Fruit fly (Drosophila melanogaster) whole organism, embryonic: ENCODE measurements around the gene CG12814.
A peak's percentile ranks its signal among the peaks of the same experiment; 100 is the strongest.

Source experiments
- Abd-B ChIP-seq: fragments of 200-800 bp; sonication (Bioruptor generic); optimal IDR thresholded peaks from 2 replicates; lab custom pipeline; 2018; ENCODE audit warnings: missing biosample characterization, mild to moderate bottlenecking, missing genetic modification characterization, moderate library complexity
- Aef1 ChIP-seq: fragments of 200-800 bp; sonication (Bioruptor generic); IDR thresholded peaks from 3 replicates; pipeline ENCODE4 v1.3.6; 2022; ENCODE audit warnings: missing biosample characterization, missing genetic modification characterization
- CG10565 ChIP-seq: fragments of 200-800 bp; sonication (Bioruptor generic); optimal IDR thresholded peaks from 3 replicates; lab custom pipeline; 2016; ENCODE audit warnings: missing biosample characterization, mild to moderate bottlenecking, missing genetic modification characterization
- CG11560 ChIP-seq: fragments of 200-800 bp; sonication (Bioruptor generic); IDR thresholded peaks from 3 replicates; pipeline ENCODE4 v1.3.6; 2022; ENCODE audit warnings: missing biosample characterization, missing genetic modification characterization
- CG1233 ChIP-seq: fragments of 200-800 bp; sonication (Bioruptor generic); optimal IDR thresholded peaks from 4 replicates; lab custom pipeline; 2018; ENCODE audit warnings: missing biosample characterization, mild to moderate bottlenecking, missing genetic modification characterization
- CG12744 ChIP-seq: fragments of 200-800 bp; sonication (Bioruptor generic); optimal IDR thresholded peaks from 2 replicates; lab custom pipeline; 2016; ENCODE audit warnings: missing biosample characterization, missing genetic modification characterization
- CG14441 ChIP-seq: fragments of 200-800 bp; sonication (Bioruptor generic); IDR thresholded peaks from 2 replicates; pipeline ENCODE4 v1.3.6; 2022; ENCODE audit warnings: missing biosample characterization, missing genetic modification characterization
- CG14667 ChIP-seq: fragments of 200-800 bp; sonication (Bioruptor generic); IDR thresholded peaks from 2 replicates; pipeline ENCODE4 v1.3.6; 2022; ENCODE audit warnings: missing biosample characterization, missing genetic modification characterization
- CG14965 ChIP-seq: fragments of 200-800 bp; sonication (Bioruptor generic); optimal IDR thresholded peaks from 2 replicates; lab custom pipeline; 2016; ENCODE audit warnings: missing biosample characterization, missing genetic modification characterization, borderline replicate concordance
- CG15011 ChIP-seq: fragments of 200-800 bp; sonication (Bioruptor generic); optimal IDR thresholded peaks from 3 replicates; lab custom pipeline; 2018; ENCODE audit warnings: missing biosample characterization, mild to moderate bottlenecking, missing genetic modification characterization
- CG1529 ChIP-seq: fragments of 200-800 bp; sonication (Bioruptor generic); optimal IDR thresholded peaks from 3 replicates; lab custom pipeline; 2018; ENCODE audit warnings: missing biosample characterization, missing genetic modification characterization
- CG15514 ChIP-seq: fragments of 200-800 bp; sonication (Bioruptor generic); optimal IDR thresholded peaks from 3 replicates; lab custom pipeline; 2017; ENCODE audit warnings: missing biosample characterization, missing genetic modification characterization, mild to moderate bottlenecking, moderate library complexity, missing genetic modification reagents
- CG1647 ChIP-seq: fragments of 200-800 bp; sonication (Bioruptor generic); optimal IDR thresholded peaks from 3 replicates; lab custom pipeline; 2016; ENCODE audit warnings: missing biosample characterization, missing genetic modification characterization
- CG18262 ChIP-seq: fragments of 200-800 bp; optimal IDR thresholded peaks from 3 replicates; lab custom pipeline; 2019; ENCODE audit warnings: missing biosample characterization, mild to moderate bottlenecking, missing genetic modification characterization, moderate library complexity
- CG1832 ChIP-seq: fragments of 200-800 bp; sonication (Bioruptor generic); optimal IDR thresholded peaks from 2 replicates; lab custom pipeline; 2017; ENCODE audit warnings: missing biosample characterization, mild to moderate bottlenecking, missing genetic modification characterization, inconsistent platforms
- CG2875 ChIP-seq: fragments of 200-800 bp; sonication (Bioruptor generic); optimal IDR thresholded peaks from 2 replicates; lab custom pipeline; 2017; ENCODE audit warnings: missing biosample characterization, mild to moderate bottlenecking, missing genetic modification characterization, missing genetic modification reagents
- CG31224 ChIP-seq: fragments of 200-800 bp; sonication (Bioruptor generic); IDR thresholded peaks from 2 replicates; pipeline ENCODE4 v1.3.6; 2022; ENCODE audit warnings: missing biosample characterization, missing genetic modification characterization
- CG31388 ChIP-seq: fragments of 200-800 bp; sonication (Bioruptor generic); optimal IDR thresholded peaks from 2 replicates; lab custom pipeline; 2016; ENCODE audit warnings: missing biosample characterization, missing genetic modification characterization
- CG3163 ChIP-seq: fragments of 200-800 bp; sonication (Bioruptor generic); optimal IDR thresholded peaks from 3 replicates; lab custom pipeline; 2016; ENCODE audit warnings: missing biosample characterization, missing genetic modification characterization
- CG3281 ChIP-seq: fragments of 200-800 bp; sonication (Bioruptor generic); optimal IDR thresholded peaks from 3 replicates; lab custom pipeline; 2017; ENCODE audit warnings: missing biosample characterization, mild to moderate bottlenecking, missing genetic modification characterization
- CG6254 ChIP-seq: fragments of 200-800 bp; sonication (Bioruptor generic); optimal IDR thresholded peaks from 3 replicates; lab custom pipeline; 2017; ENCODE audit warnings: mild to moderate bottlenecking, missing biosample characterization, missing genetic modification reagents, missing genetic modification characterization
- CG6654 ChIP-seq: fragments of 200-800 bp; sonication (Bioruptor generic); optimal IDR thresholded peaks from 2 replicates; lab custom pipeline; 2017; ENCODE audit warnings: missing biosample characterization, mild to moderate bottlenecking, missing genetic modification characterization
- CG7987 ChIP-seq: fragments of 200-800 bp; sonication (Bioruptor generic); optimal IDR thresholded peaks from 2 replicates; lab custom pipeline; 2018; ENCODE audit warnings: missing biosample characterization, mild to moderate bottlenecking, missing genetic modification characterization, moderate library complexity
- CG8290 ChIP-seq, 3 experiments: fragments of 200-800 bp; sonication (Bioruptor generic); optimal IDR thresholded peaks; 2 replicates each; lab custom pipeline; 2016 to 2019; ENCODE audit warnings: missing biosample characterization in 3 of 3, missing genetic modification characterization in 3 of 3, mild to moderate bottlenecking in 2 of 3, moderate library complexity in 1 of 3
- CG8359 ChIP-seq: fragments of 200-800 bp; sonication (Bioruptor generic); optimal IDR thresholded peaks from 2 replicates; lab custom pipeline; 2017; ENCODE audit warnings: missing biosample characterization, mild to moderate bottlenecking, missing genetic modification characterization, borderline replicate concordance
- CG9876 ChIP-seq: fragments of 200-800 bp; sonication (Bioruptor generic); optimal IDR thresholded peaks from 2 replicates; lab custom pipeline; 2016; ENCODE audit warnings: missing biosample characterization, missing genetic modification characterization
- Hr51 ChIP-seq, 2 experiments: fragments of 200-800 bp; sonication (Bioruptor generic); optimal IDR thresholded peaks; 2 replicates in 1 of 2; 3 replicates in 1 of 2; lab custom pipeline; 2016 to 2018; ENCODE audit warnings: missing biosample characterization in 2 of 2, missing genetic modification characterization in 2 of 2, mild to moderate bottlenecking in 1 of 2, moderate library complexity in 1 of 2
- Lhr ChIP-seq: fragments of 200-800 bp; sonication (Bioruptor generic); optimal IDR thresholded peaks from 3 replicates; lab custom pipeline; 2017; ENCODE audit warnings: mild to moderate bottlenecking, missing biosample characterization, missing genetic modification reagents, missing genetic modification characterization
- Optix ChIP-seq: fragments of 200-800 bp; sonication (Bioruptor generic); IDR thresholded peaks from 3 replicates; pipeline ENCODE4 v1.3.6; 2022; ENCODE audit warnings: missing biosample characterization, missing genetic modification characterization
- Sin3A ChIP-seq: fragments of >200 bp; optimal IDR thresholded peaks from 2 replicates; lab custom pipeline; 2018
- TFAM ChIP-seq: fragments of 200-800 bp; sonication (Bioruptor generic); optimal IDR thresholded peaks from 2 replicates; lab custom pipeline; 2017; ENCODE audit warnings: missing biosample characterization, missing genetic modification characterization, inconsistent platforms
- Tbp ChIP-seq: fragments of >200 bp; optimal IDR thresholded peaks from 2 replicates; lab custom pipeline; 2018; ENCODE audit warnings: missing biosample characterization, missing genetic modification characterization
- ab ChIP-seq: fragments of 200-800 bp; sonication (Bioruptor generic); optimal IDR thresholded peaks from 2 replicates; lab custom pipeline; 2016; ENCODE audit warnings: missing biosample characterization, missing genetic modification characterization
- ap ChIP-seq: fragments of 200-800 bp; sonication (Bioruptor generic); IDR thresholded peaks from 2 replicates; pipeline ENCODE4 v1.3.6; 2022; ENCODE audit warnings: missing biosample characterization, missing genetic modification characterization
- az2 ChIP-seq: fragments of 200-800 bp; sonication (Bioruptor generic); optimal IDR thresholded peaks from 3 replicates; lab custom pipeline; 2016; ENCODE audit warnings: missing biosample characterization, missing genetic modification characterization
- br ChIP-seq: fragments of >200 bp; optimal IDR thresholded peaks from 2 replicates; lab custom pipeline; 2017
- ci ChIP-seq: fragments of 200-800 bp; sonication (Bioruptor generic); IDR thresholded peaks from 3 replicates; pipeline ENCODE4 v1.3.6; 2022; ENCODE audit warnings: missing biosample characterization, missing genetic modification characterization
- dimm ChIP-seq: fragments of 200-800 bp; sonication (Bioruptor generic); IDR thresholded peaks from 2 replicates; pipeline ENCODE4 v1.3.6; 2022; ENCODE audit warnings: missing biosample characterization, missing genetic modification characterization
- disco-r ChIP-seq: fragments of 200-800 bp; sonication (Bioruptor generic); optimal IDR thresholded peaks from 2 replicates; lab custom pipeline; 2016; ENCODE audit warnings: missing biosample characterization, missing genetic modification characterization
- gfzf ChIP-seq: fragments of 200-800 bp; sonication (Bioruptor generic); optimal IDR thresholded peaks from 2 replicates; lab custom pipeline; 2016; ENCODE audit warnings: missing biosample characterization, mild to moderate bottlenecking, missing genetic modification characterization, moderate library complexity
- grn ChIP-seq: fragments of 200-800 bp; sonication (Bioruptor generic); optimal IDR thresholded peaks from 3 replicates; lab custom pipeline; 2017; ENCODE audit warnings: missing biosample characterization, missing genetic modification characterization
- gsb-n ChIP-seq: fragments of 200-800 bp; sonication (Bioruptor generic); optimal IDR thresholded peaks from 3 replicates; lab custom pipeline; 2018; ENCODE audit warnings: missing biosample characterization, mild to moderate bottlenecking, missing genetic modification characterization
- hth ChIP-seq: fragments of >200 bp; optimal IDR thresholded peaks from 2 replicates; lab custom pipeline; 2017; ENCODE audit warnings: inconsistent platforms
- ind ChIP-seq: fragments of 200-800 bp; sonication (Bioruptor generic); optimal IDR thresholded peaks from 3 replicates; lab custom pipeline; 2016; ENCODE audit warnings: missing biosample characterization, missing genetic modification characterization
- kah ChIP-seq: fragments of 200-800 bp; sonication (Bioruptor generic); optimal IDR thresholded peaks from 2 replicates; lab custom pipeline; 2018; ENCODE audit warnings: missing biosample characterization, mild to moderate bottlenecking, missing genetic modification characterization
- lola ChIP-seq, 3 experiments: fragments of >200 bp in 2 of 3; fragments of 200-800 bp in 1 of 3; sonication (Bioruptor generic) in 1 of 3; optimal IDR thresholded peaks; 2 replicates each; lab custom pipeline; 2017 to 2019; ENCODE audit warnings: missing biosample characterization in 3 of 3, missing genetic modification characterization in 3 of 3, mild to moderate bottlenecking in 1 of 3, moderate library complexity in 1 of 3
- maf-S ChIP-seq: fragments of 200-800 bp; sonication (Bioruptor generic); optimal IDR thresholded peaks from 2 replicates; lab custom pipeline; 2016; ENCODE audit warnings: missing biosample characterization, missing genetic modification characterization
- mam ChIP-seq: fragments of 200-800 bp; sonication (Bioruptor generic); optimal IDR thresholded peaks from 3 replicates; lab custom pipeline; 2016; ENCODE audit warnings: missing biosample characterization, missing genetic modification characterization
- otp ChIP-seq: fragments of 200-800 bp; sonication (Bioruptor generic); IDR thresholded peaks from 3 replicates; pipeline ENCODE4, ENCODE4 v1.3.6; 2022; ENCODE audit warnings: missing biosample characterization, missing genetic modification characterization
- pita ChIP-seq: fragments of 200-800 bp; sonication (Bioruptor generic); optimal IDR thresholded peaks from 2 replicates; lab custom pipeline; 2017; ENCODE audit warnings: missing biosample characterization, mild to moderate bottlenecking, missing genetic modification characterization
- sima ChIP-seq: fragments of 200-800 bp; sonication (Bioruptor generic); optimal IDR thresholded peaks from 2 replicates; lab custom pipeline; 2016; ENCODE audit warnings: missing biosample characterization, missing genetic modification characterization
- sob ChIP-seq: fragments of 200-800 bp; sonication (Bioruptor generic); IDR thresholded peaks from 2 replicates; pipeline ENCODE4 v1.3.6; 2022; ENCODE audit warnings: missing biosample characterization, missing genetic modification characterization

The CG12814 gene

dm6 chr3R:10134341-10134668, 55.1 kb downstream of the CG12814 start (continued):
- TF ChIP-seq Lhr (GFP tag; lab: Kevin White, UChicago) (peak; percentile 37), CG9876 (no peak), Sin3A (peak; percentile 21), CG15514 (peak; percentile 71), CG3163 (GFP tag; lab: Kevin White, UChicago) (peak; percentile 52), CG14965 (GFP tag; lab: Kevin White, UChicago) (no peak), CG10565 (GFP tag; lab: Kevin White, UChicago) (no peak), gsb-n (tag; lab: Kevin White, UChicago) (no peak), ci (peak; percentile 56; the same call in 2 of the 3 replicates), CG11560 (tag; lab: Robert Waterston, UW) (no peak), az2 (peak; percentile 25), grn (GFP tag; lab: Kevin White, UChicago) (no peak), CG1529 (GFP tag; lab: Kevin White, UChicago) (no peak), otp (no peak), gfzf (GFP tag; lab: Kevin White, UChicago) (peak; percentile 11), CG1233 (GFP tag; lab: Kevin White, UChicago) (peak; percentile 19), CG3281 (GFP tag; lab: Kevin White, UChicago) (no peak), pita (GFP tag; lab: Kevin White, UChicago) (no peak), br (no peak), Aef1 (GFP tag; lab: Robert Waterston, UW) (no peak), Hr51 (GFP tag; optimal IDR thresholded peaks at IDR 0.05; lab: Kevin White, UChicago) (peak in 1 of 2 experiments; percentile 34), CG12744 (GFP tag; lab: Kevin White, UChicago) (no peak), CG8359 (no peak), sima (GFP tag; lab: Kevin White, UChicago) (no peak), CG6254 (GFP tag; lab: Kevin White, UChicago) (no peak), CG31224 (GFP tag; lab: Robert Waterston, UW) (no peak), disco-r (no peak), CG18262 (peak; percentile 2), CG8290 (GFP tag; optimal IDR thresholded peaks at IDR 0.05; lab: Kevin White, UChicago) (peak; percentile 44), CG8290 (tag; optimal IDR thresholded peaks at IDR 0.05; lab: Kevin White, UChicago) (peak; percentile 48 to 82), ind (GFP tag; lab: Kevin White, UChicago) (peak; percentile 37), Abd-B (GFP tag; lab: Kevin White, UChicago) (no peak), CG14441 (no peak), ab (GFP tag; lab: Kevin White, UChicago) (no peak), CG7987 (GFP tag; lab: Kevin White, UChicago) (peak; percentile 57), CG14667 (GFP tag; lab: Robert Waterston, UW) (no peak), Tbp (no peak), lola (GFP tag; optimal IDR thresholded peaks at IDR 0.05; lab: Kevin White, UChicago) (no peak), CG31388 (GFP tag; lab: Kevin White, UChicago) (no peak), sob (GFP tag; lab: Robert Waterston, UW) (peak; percentile 70), ap (GFP tag; lab: Robert Waterston, UW) (no peak), CG15011 (GFP tag; lab: Kevin White, UChicago) (no peak), CG6654 (no peak), TFAM (no peak), CG1832 (GFP tag; lab: Kevin White, UChicago) (no peak), hth (lab: Kevin White, UChicago) (no peak), kah (GFP tag; lab: Kevin White, UChicago) (no peak), Optix (GFP tag; lab: Robert Waterston, UW) (no peak), CG2875 (GFP tag; lab: Kevin White, UChicago) (no peak), maf-S (GFP tag; lab: Kevin White, UChicago) (peak; percentile 33), CG1647 (GFP tag; lab: Kevin White, UChicago) (peak; percentile 49), dimm (GFP tag; lab: Robert Waterston, UW) (no peak), mam (GFP tag; lab: Kevin White, UChicago) (peak; percentile 31)
